Worm (Caenorhabditis elegans) whole organism, young adult: ENCODE results near the gene Y57G11B.5.
A peak's percentile ranks its signal among the peaks of the same experiment; 100 is the strongest.

Source experiments
- B0261.1 ChIP-seq: sonication (generic microtip); optimal IDR thresholded peaks from 2 replicates; lab custom pipeline; 2016; ENCODE audit warnings: mild to moderate bottlenecking, missing genetic modification characterization, moderate library complexity, missing compliant biosample characterization
- C17E4.6 ChIP-seq: fragments of 200-800 bp; sonication (Bioruptor generic); IDR thresholded peaks from 2 replicates; pipeline ENCODE4 v1.3.6; 2022; ENCODE audit warnings: missing genetic modification reagents, missing genetic modification characterization, missing compliant biosample characterization
- D2030.7 ChIP-seq: fragments of 200-800 bp; sonication (Bioruptor generic); IDR thresholded peaks from 2 replicates; pipeline ENCODE4 v1.3.6; 2022; ENCODE audit warnings: missing genetic modification reagents, missing genetic modification characterization, missing compliant biosample characterization
- F10E7.11 ChIP-seq: sonication (generic microtip); optimal IDR thresholded peaks from 2 replicates; lab custom pipeline; 2017; ENCODE audit warnings: mild to moderate bottlenecking, missing genetic modification characterization, moderate library complexity, missing compliant biosample characterization
- F22D6.2 ChIP-seq: sonication (generic microtip); optimal IDR thresholded peaks from 2 replicates; lab custom pipeline; 2016; ENCODE audit warnings: mild to moderate bottlenecking, missing genetic modification characterization, missing compliant biosample characterization
- F49E8.2 ChIP-seq: sonication (generic microtip); optimal IDR thresholded peaks from 3 replicates; lab custom pipeline; 2017; ENCODE audit warnings: missing genetic modification characterization, mild to moderate bottlenecking, missing compliant biosample characterization, antibody characterized with exemption, moderate library complexity; ENCODE audit not compliant: insufficient read depth
- K11D2.4 ChIP-seq: fragments of 200-800 bp; sonication (Bioruptor generic); IDR thresholded peaks from 2 replicates; pipeline ENCODE4 v1.3.6; 2022; ENCODE audit warnings: missing genetic modification reagents, missing genetic modification characterization, missing compliant biosample characterization
- K12H6.12 ChIP-seq: fragments of 200-800 bp; sonication (Bioruptor generic); optimal IDR thresholded peaks from 2 replicates; lab custom pipeline; 2018; ENCODE audit warnings: mild to moderate bottlenecking, missing genetic modification characterization, missing compliant biosample characterization
- T07F8.4 ChIP-seq: sonication (generic microtip); optimal IDR thresholded peaks from 2 replicates; lab custom pipeline; 2016; ENCODE audit warnings: mild to moderate bottlenecking, missing genetic modification characterization, moderate library complexity, missing compliant biosample characterization
- Y53G8AR.9 ChIP-seq: fragments of 200-800 bp; sonication (Bioruptor generic); conservative IDR thresholded peaks from 2 replicates; pipeline ENCODE4 v1.3.6; 2022; ENCODE audit warnings: missing genetic modification reagents, missing genetic modification characterization, missing compliant biosample characterization
- Y56A3A.18 ChIP-seq: fragments of 200-800 bp; sonication (Bioruptor generic); IDR thresholded peaks from 2 replicates; pipeline ENCODE4 v1.3.6; 2022; ENCODE audit warnings: missing genetic modification reagents, missing genetic modification characterization, missing compliant biosample characterization
- atf-7 ChIP-seq: sonication (generic microtip); optimal IDR thresholded peaks from 2 replicates; lab custom pipeline; 2017; ENCODE audit warnings: mild to moderate bottlenecking, missing genetic modification characterization, missing compliant biosample characterization
- bed-2 ChIP-seq: fragments of 200-800 bp; sonication (Bioruptor generic); IDR thresholded peaks from 2 replicates; pipeline ENCODE4 v1.3.6; 2022; ENCODE audit warnings: missing genetic modification reagents, missing genetic modification characterization, missing compliant biosample characterization
- cebp-1 ChIP-seq, 2 experiments: fragments of 200-800 bp in 1 of 2; sonication (Bioruptor generic) in 1 of 2; sonication (generic microtip) in 1 of 2; IDR thresholded peaks in 1 of 2; optimal IDR thresholded peaks in 1 of 2; 2 replicates each; pipeline versions ENCODE4 v1.3.6 to Lab custom; 2017 to 2022; ENCODE audit warnings: missing compliant biosample characterization in 2 of 2, missing genetic modification characterization in 2 of 2, mild to moderate bottlenecking in 1 of 2, missing genetic modification reagents in 1 of 2, moderate library complexity in 1 of 2
- ceh-100 ChIP-seq: fragments of 200-800 bp; sonication (Bioruptor generic); IDR thresholded peaks from 2 replicates; pipeline ENCODE4 v1.3.6; 2022; ENCODE audit warnings: missing genetic modification reagents, missing genetic modification characterization, missing compliant biosample characterization
- ceh-79 ChIP-seq: sonication (generic microtip); optimal IDR thresholded peaks from 2 replicates; lab custom pipeline; 2017; ENCODE audit warnings: mild to moderate bottlenecking, missing genetic modification characterization, missing compliant biosample characterization
- efl-1 ChIP-seq: fragments of 150-350 bp; optimal IDR thresholded peaks from 2 replicates; lab custom pipeline; 2014; ENCODE audit warnings: missing biosample characterization, missing genetic modification reagents, missing genetic modification characterization
- egl-18 ChIP-seq: fragments of 200-800 bp; sonication (Bioruptor generic); IDR thresholded peaks from 2 replicates; pipeline ENCODE4 v1.3.6; 2022; ENCODE audit warnings: missing genetic modification reagents, missing genetic modification characterization, missing compliant biosample characterization
- gei-17 ChIP-seq: fragments of 200-800 bp; sonication (Bioruptor generic); optimal IDR thresholded peaks from 2 replicates; lab custom pipeline; 2018; ENCODE audit warnings: mild to moderate bottlenecking, missing genetic modification characterization, missing compliant biosample characterization
- him-1 ChIP-seq: sonication (generic microtip); optimal IDR thresholded peaks from 2 replicates; lab custom pipeline; 2016; ENCODE audit warnings: missing genotype, missing genetic modification reagents, missing genetic modification characterization, missing compliant biosample characterization
- hmg-20 ChIP-seq: fragments of 200-800 bp; sonication (Bioruptor generic); IDR thresholded peaks from 2 replicates; pipeline ENCODE4 v1.3.6; 2022; ENCODE audit warnings: missing genetic modification reagents, missing genetic modification characterization, missing compliant biosample characterization
- lag-1 ChIP-seq: fragments of 200-800 bp; sonication (Bioruptor generic); IDR thresholded peaks from 2 replicates; pipeline ENCODE4 v1.3.6; 2022; ENCODE audit warnings: missing genetic modification reagents, missing genetic modification characterization, missing compliant biosample characterization
- let-526 ChIP-seq: fragments of 200-800 bp; sonication (Bioruptor generic); IDR thresholded peaks from 2 replicates; pipeline ENCODE4 v1.3.6; 2022; ENCODE audit warnings: missing genetic modification reagents, missing genetic modification characterization, missing compliant biosample characterization
- lin-26 ChIP-seq: fragments of 200-800 bp; sonication (Bioruptor generic); IDR thresholded peaks from 2 replicates; pipeline ENCODE4 v1.3.6; 2022; ENCODE audit warnings: missing genetic modification reagents, missing genetic modification characterization, missing compliant biosample characterization
- lin-35 ChIP-seq, 3 experiments: fragments of 150-350 bp in 2 of 3; sonication (generic microtip) in 1 of 3; optimal IDR thresholded peaks; 2 replicates each; lab custom pipeline; 2014 to 2018; ENCODE audit warnings: missing biosample characterization in 3 of 3, missing genetic modification characterization in 3 of 3, missing genetic modification reagents in 3 of 3
- lin-40 ChIP-seq: sonication (generic microtip); optimal IDR thresholded peaks from 2 replicates; lab custom pipeline; 2016; ENCODE audit warnings: missing genetic modification characterization, mild to moderate bottlenecking, missing compliant biosample characterization, missing genotype, missing genetic modification reagents
- lin-54 ChIP-seq: fragments of 200-800 bp; sonication (Bioruptor generic); optimal IDR thresholded peaks from 2 replicates; lab custom pipeline; 2018; ENCODE audit warnings: mild to moderate bottlenecking, missing genetic modification characterization, missing compliant biosample characterization
- madf-3 ChIP-seq: fragments of 200-800 bp; sonication (Bioruptor generic); IDR thresholded peaks from 2 replicates; pipeline ENCODE4 v1.3.6; 2022; ENCODE audit warnings: missing genetic modification reagents, missing genetic modification characterization, missing compliant biosample characterization
- madf-8 ChIP-seq: fragments of 200-800 bp; sonication (Bioruptor generic); conservative IDR thresholded peaks from 2 replicates; pipeline ENCODE4 v1.3.6; 2022; ENCODE audit warnings: missing genetic modification reagents, missing genetic modification characterization, missing compliant biosample characterization
- mcd-1 ChIP-seq: fragments of 200-800 bp; sonication (Bioruptor generic); IDR thresholded peaks from 2 replicates; pipeline ENCODE4 v1.3.6; 2022; ENCODE audit warnings: missing genetic modification reagents, missing genetic modification characterization, missing compliant biosample characterization
- mes-4 ChIP-seq: sonication (generic microtip); optimal IDR thresholded peaks from 2 replicates; lab custom pipeline; 2016; ENCODE audit warnings: missing genotype, missing genetic modification characterization, missing compliant biosample characterization
- nfya-2 ChIP-seq: fragments of 200-800 bp; sonication (Bioruptor generic); IDR thresholded peaks from 2 replicates; pipeline ENCODE4 v1.3.6; 2022; ENCODE audit warnings: missing genetic modification reagents, missing genetic modification characterization, missing compliant biosample characterization
- nhr-120 ChIP-seq: fragments of 200-800 bp; sonication (Bioruptor generic); IDR thresholded peaks from 2 replicates; pipeline ENCODE4 v1.3.6; 2022; ENCODE audit warnings: missing genetic modification characterization, missing compliant biosample characterization
- nhr-179 ChIP-seq: sonication (generic microtip); optimal IDR thresholded peaks from 2 replicates; lab custom pipeline; 2016; ENCODE audit warnings: mild to moderate bottlenecking, missing genetic modification characterization, missing compliant biosample characterization
- nhr-27 ChIP-seq: fragments of 200-800 bp; sonication (Bioruptor generic); optimal IDR thresholded peaks from 2 replicates; lab custom pipeline; 2018; ENCODE audit warnings: mild to moderate bottlenecking, missing genetic modification characterization, moderate library complexity, missing compliant biosample characterization
- nhr-80 ChIP-seq: sonication (generic microtip); optimal IDR thresholded peaks from 2 replicates; lab custom pipeline; 2016; ENCODE audit warnings: missing genetic modification characterization, missing compliant biosample characterization
- pbrm-1 ChIP-seq: fragments of 200-800 bp; sonication (Bioruptor generic); IDR thresholded peaks from 2 replicates; pipeline ENCODE4 v1.3.6; 2022; ENCODE audit warnings: missing genetic modification reagents, missing genetic modification characterization, missing compliant biosample characterization
- sdz-38 ChIP-seq: sonication (generic microtip); optimal IDR thresholded peaks from 2 replicates; lab custom pipeline; 2016; ENCODE audit warnings: missing genotype, missing genetic modification characterization, missing compliant biosample characterization
- sea-2 ChIP-seq: fragments of 200-800 bp; sonication (Bioruptor generic); IDR thresholded peaks from 2 replicates; pipeline ENCODE4 v1.3.6; 2022; ENCODE audit warnings: missing genetic modification characterization, missing compliant biosample characterization
- snpc-1.1 ChIP-seq: sonication (generic microtip); optimal IDR thresholded peaks from 2 replicates; lab custom pipeline; 2017; ENCODE audit warnings: missing genetic modification characterization, mild to moderate bottlenecking, missing compliant biosample characterization, antibody characterized with exemption, moderate library complexity, missing genotype, missing genetic modification reagents; ENCODE audit not compliant: insufficient read depth
- snpc-3.4 ChIP-seq: sonication (generic microtip); optimal IDR thresholded peaks from 2 replicates; lab custom pipeline; 2017; ENCODE audit warnings: missing genetic modification characterization, mild to moderate bottlenecking, missing compliant biosample characterization, antibody characterized with exemption, moderate library complexity, missing genotype, missing genetic modification reagents
- somi-1 ChIP-seq: fragments of 200-800 bp; sonication (Bioruptor generic); optimal IDR thresholded peaks from 2 replicates; lab custom pipeline; 2018; ENCODE audit warnings: mild to moderate bottlenecking, missing genetic modification characterization, missing compliant biosample characterization
- sptf-2 ChIP-seq: fragments of 200-800 bp; sonication (Bioruptor generic); optimal IDR thresholded peaks from 2 replicates; lab custom pipeline; 2018; ENCODE audit warnings: mild to moderate bottlenecking, missing genetic modification characterization, missing compliant biosample characterization
- tbx-9 ChIP-seq: sonication (generic microtip); optimal IDR thresholded peaks from 2 replicates; lab custom pipeline; 2016; ENCODE audit warnings: borderline replicate concordance, missing genetic modification characterization, inconsistent platforms, missing compliant biosample characterization
- tlf-1 ChIP-seq: fragments of 200-800 bp; sonication (Bioruptor generic); optimal IDR thresholded peaks from 2 replicates; lab custom pipeline; 2018; ENCODE audit warnings: mild to moderate bottlenecking, missing genetic modification characterization, missing compliant biosample characterization
- zim-3 ChIP-seq: sonication (generic microtip); optimal IDR thresholded peaks from 2 replicates; lab custom pipeline; 2017; ENCODE audit warnings: mild to moderate bottlenecking, missing genetic modification characterization, moderate library complexity, missing compliant biosample characterization
- ztf-18 ChIP-seq: sonication (generic microtip); optimal IDR thresholded peaks from 2 replicates; lab custom pipeline; 2016; ENCODE audit warnings: missing genotype, mild to moderate bottlenecking, missing genetic modification characterization, missing compliant biosample characterization
- ztf-25 ChIP-seq: fragments of 200-800 bp; sonication (Bioruptor generic); IDR thresholded peaks from 2 replicates; pipeline ENCODE4 v1.3.6; 2022; ENCODE audit warnings: missing genetic modification reagents, missing genetic modification characterization, missing compliant biosample characterization
- ztf-6 ChIP-seq: fragments of 200-800 bp; sonication (Bioruptor generic); IDR thresholded peaks from 2 replicates; pipeline ENCODE4 v1.3.6; 2022; ENCODE audit warnings: missing genetic modification reagents, missing genetic modification characterization, missing compliant biosample characterization

Gene Y57G11B.5

ce11 chrIV:14594249-14594648, 19.6 kb downstream of the Y57G11B.5 start (continued):
- TF ChIP-seq atf-7 (tag; lab: Kevin White, UChicago) = peak; percentile 95
- TF ChIP-seq egl-18 (GFP tag; lab: Robert Waterston, UW) = no peak
- TF ChIP-seq snpc-3.4 (tag; lab: Kevin White, UChicago) = no peak
- TF ChIP-seq snpc-1.1 (tag; lab: Kevin White, UChicago) = no peak
- peak; percentile 75 for TF ChIP-seq tlf-1 (GFP tag; lab: Kevin White, UChicago)
- TF ChIP-seq nfya-2 (GFP tag; lab: Robert Waterston, UW) = no peak
- TF ChIP-seq sea-2 = no peak
- no peak for TF ChIP-seq lag-1 (GFP tag; lab: Robert Waterston, UW)
- TF ChIP-seq pbrm-1 = 0 out of 2 replicates have a peak, but pooled peaks have one; percentile 28
- no peak for TF ChIP-seq lin-26
- TF ChIP-seq nhr-80 (tag; lab: Kevin White, UChicago) = peak; percentile 100
- peak; percentile 80 for TF ChIP-seq F22D6.2 (tag; lab: Kevin White, UChicago)
- no peak for TF ChIP-seq sdz-38
- no peak for TF ChIP-seq K11D2.4
- TF ChIP-seq let-526 = no peak
- no peak for TF ChIP-seq madf-3 (GFP tag; lab: Robert Waterston, UW)
- TF ChIP-seq Y56A3A.18 (GFP tag; lab: Robert Waterston, UW) = no peak
- TF ChIP-seq Y53G8AR.9 (GFP tag; lab: Robert Waterston, UW) = no peak
- no peak for TF ChIP-seq B0261.1 (tag; lab: Kevin White, UChicago)
- no peak for TF ChIP-seq efl-1 (GFP tag; lab: Kevin White, UChicago)
- TF ChIP-seq zim-3 (tag; lab: Kevin White, UChicago) = no peak
- TF ChIP-seq mes-4 (tag; lab: Kevin White, UChicago) = no peak
- no peak for TF ChIP-seq ztf-25 (GFP tag; lab: Robert Waterston, UW)
- no peak for TF ChIP-seq F49E8.2 (tag; lab: Kevin White, UChicago)
- no peak for TF ChIP-seq ztf-18
- peak; percentile 94 for TF ChIP-seq lin-40
- TF ChIP-seq madf-8 = no peak
- TF ChIP-seq F10E7.11 (tag; lab: Kevin White, UChicago) = no peak
- TF ChIP-seq nhr-27 (tag; lab: Kevin White, UChicago) = no peak
- TF ChIP-seq mcd-1 (GFP tag; lab: Robert Waterston, UW) = no peak
- TF ChIP-seq ztf-6 (GFP tag; lab: Robert Waterston, UW) = no peak
- TF ChIP-seq cebp-1 (GFP tag; IDR thresholded peaks at IDR 0.05; lab: Robert Waterston, UW) = peak; percentile 22; the same call in 1 of the 2 replicates
- no peak for TF ChIP-seq cebp-1 (tag; optimal IDR thresholded peaks at IDR 0.05; lab: Kevin White, UChicago)
- no peak for TF ChIP-seq him-1 (tag; lab: Kevin White, UChicago)
- no peak for TF ChIP-seq D2030.7 (GFP tag; lab: Robert Waterston, UW)
- TF ChIP-seq C17E4.6 = no peak
- no peak for TF ChIP-seq nhr-179 (tag; lab: Kevin White, UChicago)
- no peak for TF ChIP-seq ceh-100
- TF ChIP-seq lin-35 (GFP tag; optimal IDR thresholded peaks at IDR 0.05; lab: Kevin White, UChicago) = no peak
- no peak for TF ChIP-seq gei-17 (GFP tag; lab: Kevin White, UChicago)
- TF ChIP-seq T07F8.4 (tag; lab: Kevin White, UChicago) = no peak
- TF ChIP-seq lin-54 (GFP tag; lab: Kevin White, UChicago) = peak; percentile 55
- no peak for TF ChIP-seq ceh-79 (tag; lab: Kevin White, UChicago)
- no peak for TF ChIP-seq sptf-2 (GFP tag; lab: Kevin White, UChicago)
- no peak for TF ChIP-seq K12H6.12 (tag; lab: Kevin White, UChicago)
- no peak for TF ChIP-seq nhr-120
- no peak for TF ChIP-seq hmg-20 (GFP tag; lab: Robert Waterston, UW)
- peak; percentile 84 for TF ChIP-seq somi-1 (GFP tag; lab: Kevin White, UChicago)
- no peak for TF ChIP-seq bed-2
- no peak for TF ChIP-seq tbx-9
